Worm (Caenorhabditis elegans) whole organism, mixed stage, embryonic: ENCODE measurements around the gene dpf-6.

Experiments used
- blmp-1 ChIP-seq: fragments of 150-350 bp; optimal IDR thresholded peaks from 2 replicates; lab custom pipeline; 2014; ENCODE audit warnings: missing biosample characterization, missing genetic modification characterization
- elt-1 ChIP-seq: sonication (generic microtip); optimal IDR thresholded peaks from 2 replicates; lab custom pipeline; 2017; ENCODE audit warnings: missing genetic modification characterization, mild to moderate bottlenecking, missing compliant biosample characterization, antibody characterized with exemption, moderate library complexity, borderline replicate concordance; ENCODE audit not compliant: insufficient read depth
- elt-3 ChIP-seq: fragments of 150-350 bp; optimal IDR thresholded peaks from 2 replicates; lab custom pipeline; 2014; ENCODE audit warnings: missing biosample characterization, missing genetic modification characterization
- ham-2 ChIP-seq: fragments of 200-800 bp; sonication (Bioruptor generic); optimal IDR thresholded peaks from 2 replicates; lab custom pipeline; 2018; ENCODE audit warnings: mild to moderate bottlenecking, missing genetic modification characterization, missing compliant biosample characterization
- hlh-1 ChIP-seq: fragments of 150-350 bp; optimal IDR thresholded peaks from 2 replicates; lab custom pipeline; 2014; ENCODE audit warnings: missing biosample characterization, missing genetic modification reagents, missing genetic modification characterization
- lsy-2 ChIP-seq: fragments of 150-350 bp; optimal IDR thresholded peaks from 2 replicates; lab custom pipeline; 2014; ENCODE audit warnings: missing biosample characterization, missing genetic modification characterization
- mep-1 ChIP-seq: fragments of 150-350 bp; optimal IDR thresholded peaks from 2 replicates; lab custom pipeline; 2017; ENCODE audit warnings: missing biosample characterization, missing genetic modification reagents, missing genetic modification characterization, inconsistent platforms
- nhr-12 ChIP-seq: fragments of 150-350 bp; optimal IDR thresholded peaks from 2 replicates; lab custom pipeline; 2014; ENCODE audit warnings: missing biosample characterization, missing genetic modification characterization
- nhr-237 ChIP-seq: fragments of 150-350 bp; optimal IDR thresholded peaks from 2 replicates; lab custom pipeline; 2014; ENCODE audit warnings: missing biosample characterization, missing genetic modification characterization
- nhr-28 ChIP-seq: fragments of 150-350 bp; optimal IDR thresholded peaks from 2 replicates; lab custom pipeline; 2014; ENCODE audit warnings: missing biosample characterization, missing genetic modification characterization
- nhr-76 ChIP-seq: sonication (generic microtip); optimal IDR thresholded peaks from 2 replicates; lab custom pipeline; 2017; ENCODE audit warnings: missing biosample characterization, missing genetic modification characterization
- pha-4 ChIP-seq: fragments of 150-350 bp; optimal IDR thresholded peaks from 2 replicates; lab custom pipeline; 2018; ENCODE audit warnings: missing biosample characterization, missing genetic modification reagents, missing genetic modification characterization
- tbx-8 ChIP-seq: fragments of 200-800 bp; sonication (Bioruptor generic); optimal IDR thresholded peaks from 2 replicates; lab custom pipeline; 2018; ENCODE audit warnings: mild to moderate bottlenecking, missing genetic modification characterization, moderate library complexity, missing compliant biosample characterization
- ztf-11 ChIP-seq: fragments of 150-350 bp; optimal IDR thresholded peaks from 2 replicates; lab custom pipeline; 2014; ENCODE audit warnings: missing biosample characterization, missing genetic modification characterization

ce11 chrIII:8047412-8047811 lies 9.4 kb downstream of the dpf-6 start, which contains the start of gene K12H4.2:
- TF ChIP-seq nhr-28 (tag; lab: Kevin White, UChicago) = no peak
- no peak for TF ChIP-seq nhr-76 (tag; lab: Kevin White, UChicago)
- TF ChIP-seq ztf-11 (tag; lab: Kevin White, UChicago) = no peak
- TF ChIP-seq elt-1 (tag; lab: Kevin White, UChicago) = no peak
- TF ChIP-seq nhr-12 (tag; lab: Kevin White, UChicago) = no peak
- TF ChIP-seq ham-2 (GFP tag; lab: Kevin White, UChicago) = no peak
- no peak for TF ChIP-seq blmp-1 (tag; lab: Kevin White, UChicago)
- no peak for TF ChIP-seq lsy-2 (tag; lab: Kevin White, UChicago)
- no peak for TF ChIP-seq elt-3
- no peak for TF ChIP-seq mep-1 (tag; lab: Kevin White, UChicago)
- no peak for TF ChIP-seq pha-4 (tag; lab: Kevin White, UChicago)
- no peak for TF ChIP-seq tbx-8 (GFP tag; lab: Kevin White, UChicago)
- TF ChIP-seq hlh-1 (tag; lab: Kevin White, UChicago) = no peak
- TF ChIP-seq nhr-237 (tag; lab: Kevin White, UChicago) = no peak
